Worm (Caenorhabditis elegans) whole organism, midembryonic: ENCODE measurements around the gene T01E8.1.

Experiments
- cog-1 ChIP-seq: sonication (generic microtip); optimal IDR thresholded peaks from 2 replicates; lab custom pipeline; 2016; ENCODE audit warnings: missing genetic modification characterization, missing compliant biosample characterization
- ztf-29 ChIP-seq: fragments of 200-800 bp; sonication (Bioruptor generic); IDR thresholded peaks from 2 replicates; pipeline ENCODE4 v1.3.6; 2022; ENCODE audit warnings: missing genetic modification reagents, missing genetic modification characterization, missing compliant biosample characterization

ce11 chrII:10206425-10206824 lies at the start of gene T01E8.1:
- TF ChIP-seq cog-1 (tag; lab: Kevin White, UChicago) (no peak), ztf-29 (GFP tag; lab: Robert Waterston, UW) (no peak)
